Worm (Caenorhabditis elegans) whole organism, L3 larva: ENCODE data around the gene F07H5.13.

Experiments
- ZK546.5 ChIP-seq: sonication (generic microtip); optimal IDR thresholded peaks from 2 replicates; lab custom pipeline; 2017; ENCODE audit warnings: missing biosample characterization, missing genetic modification characterization
- egl-5 ChIP-seq: fragments of 150-350 bp; optimal IDR thresholded peaks from 2 replicates; lab custom pipeline; 2017; ENCODE audit warnings: missing biosample characterization, missing genetic modification reagents, missing genetic modification characterization, inconsistent platforms
- elt-3 ChIP-seq, 3 experiments: fragments of 150-350 bp in 1 of 3; sonication (generic microtip) in 2 of 3; optimal IDR thresholded peaks; 2 replicates in 2 of 3; 4 replicates in 1 of 3; lab custom pipeline; 2014 to 2017; ENCODE audit warnings: missing biosample characterization in 3 of 3, missing genetic modification characterization in 3 of 3
- fkh-10 ChIP-seq: sonication (generic microtip); optimal IDR thresholded peaks from 2 replicates; lab custom pipeline; 2017; ENCODE audit warnings: missing biosample characterization, missing genetic modification reagents, missing genetic modification characterization
- fos-1 ChIP-seq: fragments of 150-350 bp; optimal IDR thresholded peaks from 2 replicates; lab custom pipeline; 2014; ENCODE audit warnings: missing biosample characterization, missing genetic modification characterization
- jun-1 ChIP-seq: fragments of 150-350 bp; optimal IDR thresholded peaks from 2 replicates; lab custom pipeline; 2014; ENCODE audit warnings: missing biosample characterization, missing genetic modification reagents, missing genetic modification characterization
- mdl-1 ChIP-seq: fragments of 150-350 bp; optimal IDR thresholded peaks from 2 replicates; lab custom pipeline; 2014; ENCODE audit warnings: missing biosample characterization, missing genetic modification characterization
- nhr-25 ChIP-seq: sonication (generic microtip); optimal IDR thresholded peaks from 2 replicates; lab custom pipeline; 2017; ENCODE audit warnings: missing biosample characterization, missing genetic modification characterization
- nhr-28 ChIP-seq: fragments of 150-350 bp; optimal IDR thresholded peaks from 2 replicates; lab custom pipeline; 2014; ENCODE audit warnings: missing biosample characterization, missing genetic modification characterization
- nhr-43 ChIP-seq: sonication (generic microtip); optimal IDR thresholded peaks from 2 replicates; lab custom pipeline; 2016; ENCODE audit warnings: mild to moderate bottlenecking, missing genetic modification characterization, missing compliant biosample characterization; ENCODE audit not compliant: poor library complexity, severe bottlenecking
- pqm-1 ChIP-seq: fragments of 150-350 bp; optimal IDR thresholded peaks from 2 replicates; lab custom pipeline; 2017; ENCODE audit warnings: missing biosample characterization, missing genetic modification characterization, inconsistent platforms
- tbx-2 ChIP-seq: sonication (generic microtip); optimal IDR thresholded peaks from 2 replicates; lab custom pipeline; 2016; ENCODE audit warnings: mild to moderate bottlenecking, missing genetic modification characterization, missing compliant biosample characterization
- unc-62 ChIP-seq: fragments of 150-350 bp; sonication (generic microtip); optimal IDR thresholded peaks from 4 replicates; lab custom pipeline; 2014; ENCODE audit warnings: missing biosample characterization, missing genetic modification reagents, missing genetic modification characterization

ce11 chrII:8794072-8794471, 3.7 kb downstream of the F07H5.13 start, which contains the start of gene F07H5.7:
- no peak for TF ChIP-seq jun-1
- no peak for TF ChIP-seq mdl-1 (tag; lab: Kevin White, UChicago)
- TF ChIP-seq unc-62 (GFP tag; lab: Kevin White, UChicago) = no peak
- no peak for TF ChIP-seq tbx-2 (tag; lab: Kevin White, UChicago)
- TF ChIP-seq elt-3 (tag; optimal IDR thresholded peaks at IDR 0.05; lab: Kevin White, UChicago) = no peak
- TF ChIP-seq egl-5 (tag; lab: Kevin White, UChicago) = no peak
- no peak for TF ChIP-seq ZK546.5 (tag; lab: Kevin White, UChicago)
- TF ChIP-seq nhr-25 (tag; lab: Kevin White, UChicago) = no peak
- no peak for TF ChIP-seq fkh-10 (GFP tag; lab: Kevin White, UChicago)
- no peak for TF ChIP-seq pqm-1 (tag; lab: Kevin White, UChicago)
- no peak for TF ChIP-seq fos-1 (tag; lab: Kevin White, UChicago)
- no peak for TF ChIP-seq nhr-43
- no peak for TF ChIP-seq nhr-28
